Worm (Caenorhabditis elegans) whole organism, L4 larva: ENCODE data around the gene Y71H2B.5.

Experiments
- Y5F2A.4 ChIP-seq: fragments of 200-800 bp; sonication (Bioruptor generic); optimal IDR thresholded peaks from 2 replicates; lab custom pipeline; 2018; ENCODE audit warnings: mild to moderate bottlenecking, missing genetic modification characterization, missing compliant biosample characterization
- nhr-77 ChIP-seq: fragments of 150-350 bp; optimal IDR thresholded peaks from 2 replicates; lab custom pipeline; 2014; ENCODE audit warnings: missing biosample characterization, missing genetic modification characterization
- zag-1 ChIP-seq: fragments of 150-350 bp; optimal IDR thresholded peaks from 2 replicates; lab custom pipeline; 2014; ENCODE audit warnings: missing biosample characterization, missing genetic modification characterization

DNA sequence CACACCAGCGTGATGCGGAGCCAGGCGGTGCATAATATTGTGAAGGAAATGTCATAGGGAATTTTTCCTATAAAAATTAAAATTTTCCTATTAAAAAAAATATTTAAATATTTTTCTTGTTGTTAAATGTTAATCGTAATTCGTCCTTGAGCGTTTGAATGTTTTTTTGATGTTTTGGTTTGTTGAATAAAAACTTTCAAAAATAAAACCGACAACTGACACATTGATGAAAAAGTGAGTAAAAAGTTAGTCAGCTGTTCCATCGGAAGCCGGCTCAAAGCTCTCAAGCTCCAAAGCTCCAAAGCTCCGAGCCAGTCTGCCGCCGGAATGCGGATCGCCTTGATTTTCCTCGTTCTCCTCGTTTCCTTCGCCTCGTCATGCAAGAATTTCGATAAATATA is 10.8 kb downstream of the Y71H2B.5 start, which contains the start of gene Y71H2B.4:
- TF ChIP-seq Y5F2A.4 (GFP tag; lab: Kevin White, UChicago) (no peak), nhr-77 (tag; lab: Kevin White, UChicago) (no peak), zag-1 (tag; lab: Kevin White, UChicago) (no peak)
